Worm (Caenorhabditis elegans): ENCODE data around the gene F59B10.6.
A peak's percentile ranks its signal among the peaks of the same experiment; 100 is the strongest.

F59B10.6 gene

DNA sequence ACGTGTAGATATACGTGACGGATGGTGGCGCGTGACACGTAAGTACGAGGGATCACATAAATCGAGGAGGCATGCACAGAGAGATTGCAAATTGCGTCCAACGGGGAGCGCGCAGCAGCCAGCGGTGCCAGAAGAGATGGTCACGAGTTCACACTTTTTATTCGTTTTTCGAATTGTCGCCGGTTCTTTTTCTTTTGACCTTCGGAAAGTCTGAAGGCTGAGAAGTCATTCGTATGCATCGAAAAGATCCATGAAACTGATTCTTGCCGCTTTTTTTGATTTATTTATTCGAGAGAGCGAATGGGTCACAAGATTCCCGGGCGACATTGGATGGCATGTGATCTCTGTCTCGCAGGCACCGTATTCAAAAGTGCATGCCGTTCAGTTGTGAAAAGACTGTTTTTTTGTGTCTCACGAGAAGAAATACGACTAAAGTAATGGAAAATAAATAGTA, 34.7 kb upstream of the F59B10.6 start (continued):
- no peak for TF ChIP-seq rpc-1 (optimal IDR thresholded peaks at IDR 0.05)
- TF ChIP-seq rpc-1 (tag; optimal IDR thresholded peaks at IDR 0.05), result no peak
- TF ChIP-seq nhr-90 (tag; optimal IDR thresholded peaks at IDR 0.05), result no peak
- no peak for TF ChIP-seq attf-6 (GFP tag; IDR thresholded peaks at IDR 0.05)
- TF ChIP-seq egl-18 (GFP tag; IDR thresholded peaks at IDR 0.05), result no peak
- TF ChIP-seq snpc-4 (GFP tag; optimal IDR thresholded peaks at IDR 0.05), result no peak
- TF ChIP-seq snpc-4 (tag; optimal IDR thresholded peaks at IDR 0.05), result peak in 1 of 4 experiments; percentile 39
- no peak for TF ChIP-seq fkh-3 (tag; optimal IDR thresholded peaks at IDR 0.05)
- TF ChIP-seq hmg-20 (GFP tag; IDR thresholded peaks at IDR 0.05), result no peak
- TF ChIP-seq lsl-1 (GFP tag; optimal IDR thresholded peaks at IDR 0.05), result no peak
- no peak for TF ChIP-seq F10E7.11 (tag; optimal IDR thresholded peaks at IDR 0.05)
- no peak for TF ChIP-seq ztf-6 (GFP tag; IDR thresholded peaks at IDR 0.05)
- no peak for TF ChIP-seq mes-4 (tag; optimal IDR thresholded peaks at IDR 0.05)
- peak; percentile 38 for TF ChIP-seq chd-7 (tag; optimal IDR thresholded peaks at IDR 0.05)
- TF ChIP-seq somi-1 (GFP tag; optimal IDR thresholded peaks at IDR 0.05), result peak; percentile 43
- TF ChIP-seq ztf-3 (GFP tag; optimal IDR thresholded peaks at IDR 0.05), result no peak
- peak; percentile 62 for TF ChIP-seq hmg-1.2 (GFP tag; IDR thresholded peaks at IDR 0.05)
- TF ChIP-seq madf-8 (GFP tag; conservative IDR thresholded peaks at IDR 0.05), result no peak
- peak; percentile 44 for TF ChIP-seq ztf-26 (tag; optimal IDR thresholded peaks at IDR 0.05)
- TF ChIP-seq K11D2.4 (GFP tag; IDR thresholded peaks at IDR 0.05), result peak; percentile 85
- no peak for TF ChIP-seq die-1 (tag; optimal IDR thresholded peaks at IDR 0.05)
- TF ChIP-seq nfyb-1 (GFP tag; IDR thresholded peaks at IDR 0.05), result 0 out of 2 replicates have a peak, but pooled peaks have one; percentile 50
- no peak for TF ChIP-seq F57C9.4 (tag; optimal IDR thresholded peaks at IDR 0.05)
- TF ChIP-seq madf-3 (GFP tag; IDR thresholded peaks at IDR 0.05), result no peak
- TF ChIP-seq lir-1 (GFP tag; conservative IDR thresholded peaks at IDR 0.05), result peak; percentile 51; the same call in 1 of the 2 replicates
- peak; percentile 37 for TF ChIP-seq attf-5 (GFP tag; optimal IDR thresholded peaks at IDR 0.05)
- TF ChIP-seq xnd-1 (tag; optimal IDR thresholded peaks at IDR 0.05), result no peak
- TF ChIP-seq tlf-1 (GFP tag; optimal IDR thresholded peaks at IDR 0.05), result no peak
- TF ChIP-seq attf-3 (GFP tag; conservative IDR thresholded peaks at IDR 0.05), result no peak
- no peak for TF ChIP-seq T26A5.8 (tag; optimal IDR thresholded peaks at IDR 0.05)
- TF ChIP-seq snpc-3.4 (tag; optimal IDR thresholded peaks at IDR 0.05), result no peak
- TF ChIP-seq Y53G8AR.9 (GFP tag; conservative IDR thresholded peaks at IDR 0.05), result no peak
- TF ChIP-seq let-526 (GFP tag; IDR thresholded peaks at IDR 0.05), result no peak
- TF ChIP-seq F49E8.2 (tag; optimal IDR thresholded peaks at IDR 0.05; ENCODE audit: insufficient read depth), result no peak
- no peak for TF ChIP-seq Y56A3A.18 (GFP tag; IDR thresholded peaks at IDR 0.05)
- no peak for TF ChIP-seq cebp-2 (GFP tag; IDR thresholded peaks at IDR 0.05)
- no peak for TF ChIP-seq dpff-1 (tag; optimal IDR thresholded peaks at IDR 0.05)
- TF ChIP-seq lin-26 (GFP tag; IDR thresholded peaks at IDR 0.05), result peak; percentile 28; the same call in 1 of the 2 replicates
- 0 out of 2 replicates have a peak, but pooled peaks have one; percentile 4 for TF ChIP-seq bed-1 (GFP tag; IDR thresholded peaks at IDR 0.05)
- no peak for TF ChIP-seq ZK185.1 (tag; optimal IDR thresholded peaks at IDR 0.05; ENCODE audit: poor library complexity, severe bottlenecking)
- no peak for TF ChIP-seq F22D6.2 (tag; optimal IDR thresholded peaks at IDR 0.05)
- 0 out of 2 replicates have a peak, but pooled peaks have one; percentile 13 for TF ChIP-seq hsf-1 (GFP tag; IDR thresholded peaks at IDR 0.05)
- no peak for TF ChIP-seq pbrm-1 (GFP tag; IDR thresholded peaks at IDR 0.05)
- TF ChIP-seq ceh-27 (GFP tag; optimal IDR thresholded peaks at IDR 0.05), result no peak
- no peak for TF ChIP-seq nfya-1 (tag; optimal IDR thresholded peaks at IDR 0.05; ENCODE audit: borderline replicate concordance, insufficient read depth)
- TF ChIP-seq unc-130 (GFP tag; optimal IDR thresholded peaks at IDR 0.05), result no peak
- no peak for TF ChIP-seq aptf-2 (GFP tag; conservative IDR thresholded peaks at IDR 0.05)
- TF ChIP-seq madf-10 (tag; optimal IDR thresholded peaks at IDR 0.05), result no peak
- peak; percentile 53; the same call in 1 of the 2 replicates for TF ChIP-seq dox-1 (GFP tag; IDR thresholded peaks at IDR 0.05)
- no peak for TF ChIP-seq ccch-3 (GFP tag; optimal IDR thresholded peaks at IDR 0.05)

All from whole organism, young adult.